Fruit fly (Drosophila melanogaster) whole organism, prepupa: ENCODE measurements around the gene CG43155.

ENCODE experiments used
- Blimp-1 ChIP-seq: fragments of 200-800 bp; sonication (Bioruptor generic); optimal IDR thresholded peaks from 3 replicates; lab custom pipeline; 2017; ENCODE audit warnings: missing biosample characterization, missing genetic modification characterization, mild to moderate bottlenecking, moderate library complexity, missing genetic modification reagents
- CG10669 ChIP-seq: fragments of 200-800 bp; sonication (Bioruptor generic); optimal IDR thresholded peaks from 3 replicates; lab custom pipeline; 2018; ENCODE audit warnings: missing biosample characterization, mild to moderate bottlenecking, missing genetic modification characterization, moderate library complexity
- CG11762 ChIP-seq: fragments of 200-800 bp; sonication (Bioruptor generic); optimal IDR thresholded peaks from 3 replicates; lab custom pipeline; 2016; ENCODE audit warnings: missing biosample characterization, missing genetic modification characterization; ENCODE audit not compliant: insufficient read depth
- CG15336 ChIP-seq: fragments of 200-800 bp; sonication (Bioruptor generic); IDR thresholded peaks from 2 replicates; pipeline ENCODE4 v1.3.6; 2022; ENCODE audit warnings: missing biosample characterization, missing genetic modification characterization
- CG1621 ChIP-seq: fragments of 200-800 bp; sonication (Bioruptor generic); optimal IDR thresholded peaks from 3 replicates; lab custom pipeline; 2018; ENCODE audit warnings: missing biosample characterization, mild to moderate bottlenecking, missing genetic modification characterization
- CG3032 ChIP-seq: fragments of 200-800 bp; optimal IDR thresholded peaks from 2 replicates; lab custom pipeline; 2019; ENCODE audit warnings: missing biosample characterization, mild to moderate bottlenecking, missing genetic modification characterization, moderate library complexity
- CG32006 ChIP-seq: fragments of 200-800 bp; sonication (Bioruptor generic); optimal IDR thresholded peaks from 3 replicates; lab custom pipeline; 2017; ENCODE audit warnings: missing biosample characterization, mild to moderate bottlenecking, missing genetic modification characterization
- CG4318 ChIP-seq: fragments of 200-800 bp; sonication (Bioruptor generic); optimal IDR thresholded peaks from 3 replicates; lab custom pipeline; 2017; ENCODE audit warnings: missing biosample characterization, mild to moderate bottlenecking, missing genetic modification characterization
- CG6808 ChIP-seq: fragments of 200-800 bp; sonication (Bioruptor generic); optimal IDR thresholded peaks from 3 replicates; lab custom pipeline; 2017; ENCODE audit warnings: missing biosample characterization, missing genetic modification characterization, mild to moderate bottlenecking, moderate library complexity, missing genetic modification reagents
- CG6854 ChIP-seq: fragments of 200-800 bp; sonication (Bioruptor generic); optimal IDR thresholded peaks from 2 replicates; lab custom pipeline; 2017; ENCODE audit warnings: missing biosample characterization, mild to moderate bottlenecking, missing genetic modification characterization
- CG9139 ChIP-seq: fragments of 200-800 bp; sonication (Bioruptor generic); optimal IDR thresholded peaks from 3 replicates; lab custom pipeline; 2017; ENCODE audit warnings: missing biosample characterization, mild to moderate bottlenecking, missing genetic modification characterization
- Eip75B ChIP-seq: fragments of 200-800 bp; sonication (Bioruptor generic); optimal IDR thresholded peaks from 3 replicates; lab custom pipeline; 2016; ENCODE audit warnings: missing biosample characterization, missing genetic modification characterization
- Eip78C ChIP-seq: fragments of 200-800 bp; sonication (Bioruptor generic); peaks from one replicate; lab custom pipeline; 2016; ENCODE audit warnings: missing biosample characterization, missing genetic modification characterization
- Eip93F ChIP-seq: fragments of 200-800 bp; sonication (Bioruptor generic); optimal IDR thresholded peaks from 2 replicates; lab custom pipeline; 2016; ENCODE audit warnings: missing biosample characterization, mild to moderate bottlenecking, missing genetic modification characterization
- Ets21C ChIP-seq: fragments of 200-800 bp; sonication (Bioruptor generic); optimal IDR thresholded peaks from 3 replicates; lab custom pipeline; 2016; ENCODE audit warnings: missing biosample characterization, missing genetic modification characterization
- Ets96B ChIP-seq: fragments of 200-800 bp; optimal IDR thresholded peaks from 2 replicates; lab custom pipeline; 2019; ENCODE audit warnings: missing biosample characterization, mild to moderate bottlenecking, missing genetic modification characterization, moderate library complexity
- Hr39 ChIP-seq: fragments of 200-800 bp; sonication (Bioruptor generic); optimal IDR thresholded peaks from 2 replicates; lab custom pipeline; 2016; ENCODE audit warnings: missing biosample characterization, missing genetic modification characterization
- Hr4 ChIP-seq: fragments of 200-800 bp; sonication (Bioruptor generic); optimal IDR thresholded peaks from 3 replicates; lab custom pipeline; 2016; ENCODE audit warnings: missing biosample characterization, missing genetic modification characterization
- Lpt ChIP-seq: fragments of 200-800 bp; sonication (Bioruptor generic); optimal IDR thresholded peaks from 3 replicates; lab custom pipeline; 2016; ENCODE audit warnings: missing biosample characterization, missing genetic modification characterization
- OdsH ChIP-seq: fragments of 200-800 bp; sonication (Bioruptor generic); optimal IDR thresholded peaks from 3 replicates; lab custom pipeline; 2016; ENCODE audit warnings: missing biosample characterization, missing genetic modification characterization
- Sox102F ChIP-seq: fragments of 200-800 bp; sonication (Bioruptor generic); optimal IDR thresholded peaks from 2 replicates; lab custom pipeline; 2016; ENCODE audit warnings: missing biosample characterization, mild to moderate bottlenecking, missing genetic modification characterization
- achi ChIP-seq: fragments of 200-800 bp; sonication (Bioruptor generic); optimal IDR thresholded peaks from 3 replicates; lab custom pipeline; 2016; ENCODE audit warnings: missing biosample characterization, missing genetic modification characterization
- acj6 ChIP-seq: fragments of 200-800 bp; sonication (Bioruptor generic); optimal IDR thresholded peaks from 3 replicates; lab custom pipeline; 2016; ENCODE audit warnings: missing biosample characterization, missing genetic modification characterization
- cyc ChIP-seq: fragments of 200-800 bp; sonication (Bioruptor generic); optimal IDR thresholded peaks from 3 replicates; lab custom pipeline; 2016; ENCODE audit warnings: missing biosample characterization, missing genetic modification characterization
- dac ChIP-seq: fragments of 200-800 bp; sonication (Bioruptor generic); optimal IDR thresholded peaks from 2 replicates; lab custom pipeline; 2017; ENCODE audit warnings: missing biosample characterization, mild to moderate bottlenecking, missing genetic modification characterization
- dsx ChIP-seq: fragments of 200-800 bp; optimal IDR thresholded peaks from 3 replicates; lab custom pipeline; 2019; ENCODE audit warnings: missing biosample characterization, mild to moderate bottlenecking, missing genetic modification characterization, moderate library complexity; ENCODE audit not compliant: poor library complexity, severe bottlenecking
- eg ChIP-seq: fragments of 200-800 bp; sonication (Bioruptor generic); IDR thresholded peaks from 3 replicates; pipeline ENCODE4 v1.3.6; 2022; ENCODE audit warnings: missing biosample characterization, missing genetic modification characterization
- esn ChIP-seq: fragments of 200-800 bp; sonication (Bioruptor generic); optimal IDR thresholded peaks from 2 replicates; lab custom pipeline; 2016; ENCODE audit warnings: missing biosample characterization, mild to moderate bottlenecking, missing genetic modification characterization, moderate library complexity
- fd59A ChIP-seq: fragments of 200-800 bp; sonication (Bioruptor generic); optimal IDR thresholded peaks from 2 replicates; lab custom pipeline; 2017; ENCODE audit warnings: missing biosample characterization, mild to moderate bottlenecking, missing genetic modification characterization, missing genetic modification reagents
- fd85E ChIP-seq: fragments of 200-800 bp; sonication (Bioruptor generic); optimal IDR thresholded peaks from 3 replicates; lab custom pipeline; 2016; ENCODE audit warnings: missing biosample characterization, missing genetic modification characterization
- fkh ChIP-seq: fragments of 200-800 bp; sonication (Bioruptor generic); optimal IDR thresholded peaks from 3 replicates; lab custom pipeline; 2017; ENCODE audit warnings: missing biosample characterization, mild to moderate bottlenecking, missing genetic modification characterization, moderate library complexity
- lz ChIP-seq: fragments of 200-800 bp; sonication (Bioruptor generic); optimal IDR thresholded peaks from 3 replicates; lab custom pipeline; 2016; ENCODE audit warnings: missing biosample characterization, missing genetic modification characterization
- net ChIP-seq: fragments of 200-800 bp; sonication (Bioruptor generic); optimal IDR thresholded peaks from 3 replicates; lab custom pipeline; 2016; ENCODE audit warnings: missing biosample characterization, missing genetic modification characterization
- salr ChIP-seq, 2 experiments: fragments of 200-800 bp; sonication (Bioruptor generic); optimal IDR thresholded peaks; 3 replicates each; lab custom pipeline; 2016 to 2018; ENCODE audit warnings: missing biosample characterization in 2 of 2, missing genetic modification characterization in 2 of 2, mild to moderate bottlenecking in 1 of 2
- spab ChIP-seq: fragments of 200-800 bp; sonication (Bioruptor generic); optimal IDR thresholded peaks from 2 replicates; lab custom pipeline; 2017; ENCODE audit warnings: missing biosample characterization, mild to moderate bottlenecking, missing genetic modification characterization, missing genetic modification reagents
- ss ChIP-seq, 2 experiments: fragments of 200-800 bp; sonication (Bioruptor generic); optimal IDR thresholded peaks; 2 replicates in 1 of 2; 3 replicates in 1 of 2; lab custom pipeline; 2017 to 2018; ENCODE audit warnings: mild to moderate bottlenecking in 2 of 2, missing biosample characterization in 2 of 2, missing genetic modification characterization in 2 of 2, moderate library complexity in 1 of 2
- svp ChIP-seq: fragments of 200-800 bp; sonication (Bioruptor generic); peaks from one replicate; lab custom pipeline; 2016; ENCODE audit warnings: missing biosample characterization, missing genetic modification characterization
- topi ChIP-seq: fragments of 200-800 bp; sonication (Bioruptor generic); optimal IDR thresholded peaks from 3 replicates; lab custom pipeline; 2016; ENCODE audit warnings: missing biosample characterization, missing genetic modification characterization
- vri ChIP-seq: fragments of 200-800 bp; sonication (Bioruptor generic); optimal IDR thresholded peaks from 3 replicates; lab custom pipeline; 2016; ENCODE audit warnings: missing biosample characterization, mild to moderate bottlenecking, missing genetic modification characterization

Gene CG43155

DNA sequence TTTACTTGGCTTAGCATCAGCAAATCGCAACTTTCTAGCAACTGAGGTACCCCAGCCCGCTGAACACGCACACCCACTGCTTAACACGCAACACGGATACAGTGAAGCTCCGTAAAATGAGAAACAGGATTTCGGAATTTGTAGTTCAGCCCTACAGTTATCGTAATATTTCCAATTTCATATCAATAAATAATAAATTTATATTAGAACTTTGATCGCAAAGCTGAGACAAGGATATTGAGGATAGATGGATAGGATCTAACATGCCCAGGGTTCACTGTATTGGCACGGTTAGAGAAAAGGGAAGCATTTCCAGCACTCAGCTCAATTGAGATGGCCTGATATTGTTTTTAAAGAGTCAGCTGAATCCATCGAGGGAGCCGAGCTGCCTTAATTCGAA lies 40.4 kb upstream of the CG43155 start (continued):
- TF ChIP-seq acj6 (GFP tag; lab: Kevin White, UChicago) (no peak), CG10669 (GFP tag; lab: Kevin White, UChicago) (no peak), Lpt (no peak), Sox102F (GFP tag; lab: Kevin White, UChicago) (no peak), Blimp-1 (no peak), CG9139 (no peak), CG15336 (peak; percentile 39), ss (GFP tag; optimal IDR thresholded peaks at IDR 0.05; lab: Kevin White, UChicago) (peak in 1 of 2 experiments; percentile 37), Eip93F (GFP tag; lab: Kevin White, UChicago) (no peak), salr (GFP tag; optimal IDR thresholded peaks at IDR 0.05; lab: Kevin White, UChicago) (no peak), Ets96B (no peak), dsx (no peak), eg (peak; percentile 32; the same call in 1 of the 3 replicates), fd85E (GFP tag; lab: Kevin White, UChicago) (no peak)
- TF ChIP-seq, all 60 proteins: peak for 9

- TF ChIP-seq Eip93F (GFP tag; lab: Kevin White, UChicago) = no peak
- TF ChIP-seq vri = peak; percentile 74
- TF ChIP-seq CG6854 = no peak
- no peak for TF ChIP-seq eg
- no peak for TF ChIP-seq Hr39 (GFP tag; lab: Kevin White, UChicago)
Measured at dm6 chrX:11419962-11420361, 39.6 kb upstream of the CG43155 start.

dm6 chrX:11420752-11421396 lies 38.7 kb upstream of the CG43155 start:
- no peak for TF ChIP-seq CG10669 (GFP tag; lab: Kevin White, UChicago)
- TF ChIP-seq svp (GFP tag; lab: Kevin White, UChicago) = peak; percentile 19
- peak; percentile 53 for TF ChIP-seq vri

dm6 chrX:11422071-11422470 lies 37.5 kb upstream of the CG43155 start:
- peak; percentile 29 for TF ChIP-seq topi (GFP tag; lab: Kevin White, UChicago)
- TF ChIP-seq lz (GFP tag; lab: Kevin White, UChicago) = peak; percentile 30
- no peak for TF ChIP-seq CG15336
- peak; percentile 63 for TF ChIP-seq Eip78C (GFP tag; lab: Kevin White, UChicago)
- TF ChIP-seq Hr39 (GFP tag; lab: Kevin White, UChicago) = no peak
- no peak for TF ChIP-seq esn
- peak; percentile 26 for TF ChIP-seq acj6 (GFP tag; lab: Kevin White, UChicago)
- peak; percentile 19 for TF ChIP-seq Eip75B (GFP tag; lab: Kevin White, UChicago)
- TF ChIP-seq CG1621 = no peak
- TF ChIP-seq Hr4 (GFP tag; lab: Kevin White, UChicago) = peak; percentile 12
- no peak for TF ChIP-seq CG3032 (tag; lab: Kevin White, UChicago)
- TF ChIP-seq dac (GFP tag; lab: Kevin White, UChicago) = no peak
- TF ChIP-seq, all 60 proteins: peak for 6

dm6 chrX:11422532-11422931 lies 37.1 kb upstream of the CG43155 start, which contains the start of gene Gs2:
Gene Gs2, plus strand, starts transcription at chrX:11422832.
- TF ChIP-seq CG4318 (GFP tag; lab: Kevin White, UChicago) (no peak), Eip78C (GFP tag; lab: Kevin White, UChicago) (no peak), Ets96B (no peak), svp (GFP tag; lab: Kevin White, UChicago) (peak; percentile 56), achi (GFP tag; lab: Kevin White, UChicago) (no peak), Eip93F (GFP tag; lab: Kevin White, UChicago) (no peak), fkh (GFP tag; lab: Kevin White, UChicago) (peak; percentile 5)
- TF ChIP-seq, all 60 proteins: peak for 2

DNA sequence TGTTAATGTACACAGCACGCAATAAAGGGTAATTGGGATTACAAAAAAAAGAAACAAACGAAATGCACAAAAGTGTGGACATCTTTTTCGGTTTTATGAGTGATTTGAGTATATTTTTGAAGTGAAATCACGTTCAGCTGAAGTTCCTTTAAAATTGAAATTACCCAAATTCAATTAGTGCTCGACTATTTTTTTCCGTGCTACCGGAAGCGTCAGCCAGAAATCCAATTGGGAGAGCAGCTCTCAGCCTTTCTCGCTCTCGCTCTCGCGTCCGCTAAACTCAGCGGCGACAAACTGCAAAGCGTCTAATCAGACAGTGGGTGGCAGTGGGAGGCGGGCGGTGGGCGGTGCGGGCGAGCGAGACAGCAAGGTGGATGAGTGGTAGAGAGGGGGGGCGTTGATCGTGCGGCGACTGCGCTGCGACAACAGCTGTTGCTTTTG lies 36.3 kb upstream of the CG43155 start:
- TF ChIP-seq CG9139 (no peak), spab (GFP tag; lab: Kevin White, UChicago) (no peak), net (peak; percentile 54), Ets21C (GFP tag; lab: Kevin White, UChicago) (peak; percentile 87), Hr39 (GFP tag; lab: Kevin White, UChicago) (peak; percentile 94), Ets96B (no peak), vri (peak; percentile 90), OdsH (peak; percentile 78), fd59A (GFP tag; lab: Kevin White, UChicago) (no peak), svp (GFP tag; lab: Kevin White, UChicago) (peak; percentile 91), cyc (GFP tag; lab: Kevin White, UChicago) (peak; percentile 91), CG11762 (GFP tag; lab: Kevin White, UChicago) (peak; percentile 72), CG6808 (GFP tag; lab: Kevin White, UChicago) (no peak), Eip75B (GFP tag; lab: Kevin White, UChicago) (peak; percentile 45), CG32006 (GFP tag; lab: Kevin White, UChicago) (peak; percentile 70), Eip78C (GFP tag; lab: Kevin White, UChicago) (peak; percentile 78), achi (GFP tag; lab: Kevin White, UChicago) (peak; percentile 65)
